Fruit fly (Drosophila melanogaster) whole organism, pupa: ENCODE results near the gene lectin-21Ca.

Source experiments
- CG12605 ChIP-seq: fragments of 200-800 bp; sonication (Bioruptor generic); IDR thresholded peaks from 2 replicates; pipeline ENCODE4 v1.3.6; 2022; ENCODE audit warnings: missing biosample characterization, missing genetic modification characterization
- CG15710 ChIP-seq: fragments of 200-800 bp; sonication (Bioruptor generic); optimal IDR thresholded peaks from 2 replicates; lab custom pipeline; 2018; ENCODE audit warnings: missing biosample characterization, mild to moderate bottlenecking, missing genetic modification characterization, moderate library complexity
- CG34367 ChIP-seq: fragments of 200-800 bp; sonication (Bioruptor generic); optimal IDR thresholded peaks from 2 replicates; lab custom pipeline; 2018; ENCODE audit warnings: missing biosample characterization, mild to moderate bottlenecking, missing genetic modification characterization
- CG4496 ChIP-seq: fragments of 200-800 bp; sonication (Bioruptor generic); IDR thresholded peaks from 3 replicates; pipeline ENCODE4 v1.3.6; 2022; ENCODE audit warnings: missing biosample characterization, missing genetic modification characterization
- CG8301 ChIP-seq: fragments of 200-800 bp; sonication (Bioruptor generic); optimal IDR thresholded peaks from 2 replicates; lab custom pipeline; 2018; ENCODE audit warnings: missing biosample characterization, mild to moderate bottlenecking, missing genetic modification characterization
- Pif1A ChIP-seq: fragments of 200-800 bp; sonication (Bioruptor generic); optimal IDR thresholded peaks from 3 replicates; lab custom pipeline; 2016; ENCODE audit warnings: missing biosample characterization, missing genetic modification characterization
- Pif1B ChIP-seq: fragments of 200-800 bp; sonication (Bioruptor generic); optimal IDR thresholded peaks from 3 replicates; lab custom pipeline; 2016; ENCODE audit warnings: missing biosample characterization, missing genetic modification characterization
- fd96Ca ChIP-seq: fragments of 200-800 bp; sonication (Bioruptor generic); IDR thresholded peaks from 3 replicates; pipeline ENCODE4 v1.3.6; 2022; ENCODE audit warnings: missing biosample characterization, missing genetic modification characterization
- gl ChIP-seq: fragments of 200-800 bp; sonication (Bioruptor generic); optimal IDR thresholded peaks from 2 replicates; lab custom pipeline; 2018; ENCODE audit warnings: missing biosample characterization, mild to moderate bottlenecking, missing genetic modification characterization
- rn ChIP-seq: fragments of 200-800 bp; sonication (Bioruptor generic); IDR thresholded peaks from 2 replicates; pipeline ENCODE4 v1.3.6; 2022; ENCODE audit warnings: missing biosample characterization, missing genetic modification characterization

DNA sequence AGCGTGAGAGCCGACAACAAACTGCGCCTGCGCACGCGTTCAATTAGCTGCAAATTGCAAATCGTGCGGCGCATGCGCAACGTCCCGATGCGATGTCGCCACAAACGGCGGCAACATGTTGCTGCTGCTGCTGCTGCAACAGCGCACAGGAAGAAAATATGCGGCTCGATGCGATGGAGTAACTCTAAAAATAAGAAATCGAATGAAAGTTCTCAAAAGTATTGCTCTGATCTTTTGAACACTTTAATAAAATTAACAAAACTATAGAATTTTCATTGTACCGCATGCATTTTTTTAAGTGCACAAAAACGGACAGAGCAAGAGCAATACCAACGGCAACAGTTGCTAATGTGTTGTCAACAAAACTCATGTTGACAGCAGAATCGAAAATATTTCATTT is 18.3 kb upstream of the lectin-21Ca start:
- TF ChIP-seq CG34367 (tag; lab: Kevin White, UChicago) (peak; percentile 34), gl (tag; lab: Kevin White, UChicago) (no peak), fd96Ca (GFP tag; lab: Robert Waterston, UW) (peak; percentile 93), Pif1B (GFP tag; lab: Kevin White, UChicago) (peak; percentile 72), CG12605 (GFP tag; lab: Robert Waterston, UW) (peak; percentile 87), CG4496 (GFP tag; lab: Robert Waterston, UW) (peak; percentile 93), Pif1A (GFP tag; lab: Kevin White, UChicago) (peak; percentile 73), CG8301 (tag; lab: Kevin White, UChicago) (peak; percentile 89), CG15710 (tag; lab: Kevin White, UChicago) (peak; percentile 75), rn (GFP tag; lab: Robert Waterston, UW) (peak; percentile 72)
